Fruit fly (Drosophila melanogaster) whole organism, embryonic: Measurements from ENCODE around the gene mib1.
A peak's percentile ranks its signal among the peaks of the same experiment; 100 is the strongest.

Experiments used
- Abd-B ChIP-seq: fragments of 200-800 bp; sonication (Bioruptor generic); optimal IDR thresholded peaks from 2 replicates; lab custom pipeline; 2018; ENCODE audit warnings: missing biosample characterization, mild to moderate bottlenecking, missing genetic modification characterization, moderate library complexity
- Awh ChIP-seq: fragments of 200-800 bp; sonication (Bioruptor generic); IDR thresholded peaks from 2 replicates; pipeline ENCODE4, ENCODE4 v1.3.6; 2022; ENCODE audit warnings: missing biosample characterization, missing genetic modification characterization
- CG10565 ChIP-seq: fragments of 200-800 bp; sonication (Bioruptor generic); optimal IDR thresholded peaks from 3 replicates; lab custom pipeline; 2016; ENCODE audit warnings: missing biosample characterization, mild to moderate bottlenecking, missing genetic modification characterization
- CG11247 ChIP-seq: fragments of 200-800 bp; sonication (Bioruptor generic); IDR thresholded peaks from 2 replicates; pipeline ENCODE4 v1.3.6; 2022; ENCODE audit warnings: missing biosample characterization, missing genetic modification characterization
- CG13424 ChIP-seq: fragments of 200-800 bp; sonication (Bioruptor generic); optimal IDR thresholded peaks from 2 replicates; lab custom pipeline; 2019; ENCODE audit warnings: missing biosample characterization, mild to moderate bottlenecking, missing genetic modification characterization, moderate library complexity
- CG14014 ChIP-seq: fragments of 200-800 bp; sonication (Bioruptor generic); IDR thresholded peaks from 2 replicates; pipeline ENCODE4 v1.3.6; 2022; ENCODE audit warnings: missing biosample characterization, missing genetic modification characterization
- CG15479 ChIP-seq: fragments of 200-800 bp; sonication (Bioruptor generic); optimal IDR thresholded peaks from 3 replicates; lab custom pipeline; 2019; ENCODE audit warnings: missing biosample characterization, mild to moderate bottlenecking, missing genetic modification characterization, moderate library complexity
- CG16779 ChIP-seq: fragments of 200-800 bp; sonication (Bioruptor generic); IDR thresholded peaks from 2 replicates; pipeline ENCODE4 v1.3.6; 2022; ENCODE audit warnings: missing biosample characterization, missing genetic modification characterization
- CG18599 ChIP-seq: fragments of 200-800 bp; sonication (Bioruptor generic); optimal IDR thresholded peaks from 3 replicates; lab custom pipeline; 2017; ENCODE audit warnings: missing biosample characterization, missing genetic modification characterization, mild to moderate bottlenecking, moderate library complexity, missing genetic modification reagents
- CG2120 ChIP-seq: fragments of 200-800 bp; sonication (Bioruptor generic); optimal IDR thresholded peaks from 3 replicates; lab custom pipeline; 2016; ENCODE audit warnings: missing biosample characterization, missing genetic modification characterization
- CG2889 ChIP-seq: fragments of 200-800 bp; sonication (Bioruptor generic); IDR thresholded peaks from 3 replicates; pipeline ENCODE4 v1.3.6; 2022; ENCODE audit warnings: missing biosample characterization, missing genetic modification characterization
- CG34422 ChIP-seq: fragments of 200-800 bp; sonication (Bioruptor generic); IDR thresholded peaks from 3 replicates; pipeline ENCODE4 v1.3.6; 2022; ENCODE audit warnings: missing biosample characterization, missing genetic modification characterization
- CG3726 ChIP-seq: fragments of 200-800 bp; sonication (Bioruptor generic); IDR thresholded peaks from 3 replicates; pipeline ENCODE4, ENCODE4 v1.3.6; 2022; ENCODE audit warnings: missing biosample characterization, missing genetic modification characterization
- CG4328 ChIP-seq: fragments of 200-800 bp; sonication (Bioruptor generic); optimal IDR thresholded peaks from 3 replicates; lab custom pipeline; 2017; ENCODE audit warnings: missing biosample characterization, missing genetic modification reagents, missing genetic modification characterization
- CG4617 ChIP-seq: fragments of 200-800 bp; sonication (Bioruptor generic); optimal IDR thresholded peaks from 3 replicates; lab custom pipeline; 2016; ENCODE audit warnings: missing biosample characterization, missing genetic modification characterization, borderline replicate concordance
- CG4707 ChIP-seq: fragments of 200-800 bp; sonication (Bioruptor generic); optimal IDR thresholded peaks from 2 replicates; lab custom pipeline; 2018; ENCODE audit warnings: missing biosample characterization, mild to moderate bottlenecking, missing genetic modification characterization, moderate library complexity
- CG6765 ChIP-seq: fragments of 200-800 bp; sonication (Bioruptor generic); optimal IDR thresholded peaks from 3 replicates; lab custom pipeline; 2017; ENCODE audit warnings: missing biosample characterization, mild to moderate bottlenecking, missing genetic modification characterization
- CG7963 ChIP-seq: fragments of 200-800 bp; sonication (Bioruptor generic); IDR thresholded peaks from 3 replicates; pipeline ENCODE4 v1.3.6; 2022; ENCODE audit warnings: missing biosample characterization, missing genetic modification characterization; ENCODE audit not compliant: partially characterized antibody
- CG9437 ChIP-seq: fragments of 200-800 bp; sonication (Bioruptor generic); optimal IDR thresholded peaks from 2 replicates; lab custom pipeline; 2018; ENCODE audit warnings: missing biosample characterization, mild to moderate bottlenecking, missing genetic modification characterization
- CHES-1-like ChIP-seq: fragments of 200-800 bp; sonication (Bioruptor generic); optimal IDR thresholded peaks from 2 replicates; lab custom pipeline; 2016; ENCODE audit warnings: missing biosample characterization, missing genetic modification characterization
- Ets65A ChIP-seq: fragments of 200-800 bp; sonication (Bioruptor generic); peaks from one replicate; lab custom pipeline; 2016; ENCODE audit warnings: missing biosample characterization, missing genetic modification characterization
- Fer2 ChIP-seq: fragments of 200-800 bp; sonication (Bioruptor generic); optimal IDR thresholded peaks from 2 replicates; lab custom pipeline; 2018; ENCODE audit warnings: missing biosample characterization, mild to moderate bottlenecking, missing genetic modification characterization, moderate library complexity
- HLH3B ChIP-seq: fragments of 200-800 bp; sonication (Bioruptor generic); IDR thresholded peaks from 2 replicates; pipeline ENCODE4 v1.3.6; 2022; ENCODE audit warnings: missing biosample characterization, missing genetic modification characterization
- HLH54F ChIP-seq: fragments of 200-800 bp; sonication (Bioruptor generic); optimal IDR thresholded peaks from 3 replicates; lab custom pipeline; 2016; ENCODE audit warnings: missing biosample characterization, missing genetic modification characterization
- Med ChIP-seq: fragments of 200-800 bp; sonication (Bioruptor generic); peaks from one replicate; lab custom pipeline; 2016; ENCODE audit warnings: missing biosample characterization, missing genetic modification characterization, mild to moderate bottlenecking, inconsistent platforms, moderate library complexity
- Mrtf ChIP-seq: fragments of 200-800 bp; sonication (Bioruptor generic); IDR thresholded peaks from 3 replicates; pipeline ENCODE4 v1.3.6; 2022; ENCODE audit warnings: missing biosample characterization, missing genetic modification characterization
- NFAT ChIP-seq: fragments of 200-800 bp; sonication (Bioruptor generic); IDR thresholded peaks from 2 replicates; pipeline ENCODE4 v1.3.6; 2022; ENCODE audit warnings: missing biosample characterization, missing genetic modification characterization
- Nf-YC ChIP-seq: fragments of 200-800 bp; optimal IDR thresholded peaks from 3 replicates; lab custom pipeline; 2019; ENCODE audit warnings: missing biosample characterization, mild to moderate bottlenecking, missing genetic modification characterization, moderate library complexity
- NfI ChIP-seq: fragments of 200-800 bp; sonication (Bioruptor generic); optimal IDR thresholded peaks from 3 replicates; lab custom pipeline; 2018; ENCODE audit warnings: missing biosample characterization, mild to moderate bottlenecking, missing genetic modification characterization, moderate library complexity
- Taf1 ChIP-seq: fragments of 200-800 bp; sonication (Bioruptor generic); IDR thresholded peaks from 2 replicates; pipeline ENCODE4 v1.3.6; 2022; ENCODE audit warnings: missing biosample characterization, missing genetic modification characterization
- Xrp1 ChIP-seq: fragments of 200-800 bp; sonication (Bioruptor generic); IDR thresholded peaks from 2 replicates; pipeline ENCODE4 v1.3.6; 2022; ENCODE audit warnings: missing biosample characterization, missing genetic modification characterization
- amos ChIP-seq: fragments of 200-800 bp; sonication (Bioruptor generic); IDR thresholded peaks from 2 replicates; pipeline ENCODE4 v1.3.6; 2022; ENCODE audit warnings: missing biosample characterization, missing genetic modification characterization; ENCODE audit not compliant: partially characterized antibody
- caup ChIP-seq: fragments of 200-800 bp; sonication (Bioruptor generic); optimal IDR thresholded peaks from 3 replicates; lab custom pipeline; 2017; ENCODE audit warnings: missing biosample characterization, mild to moderate bottlenecking, missing genetic modification characterization, moderate library complexity; ENCODE audit not compliant: severe bottlenecking
- chinmo ChIP-seq: fragments of 200-800 bp; sonication (Bioruptor generic); IDR thresholded peaks from 4 replicates; pipeline ENCODE4 v1.3.6; 2022; ENCODE audit warnings: missing biosample characterization, missing genetic modification characterization; ENCODE audit not compliant: partially characterized antibody
- dimm ChIP-seq: fragments of 200-800 bp; sonication (Bioruptor generic); IDR thresholded peaks from 2 replicates; pipeline ENCODE4 v1.3.6; 2022; ENCODE audit warnings: missing biosample characterization, missing genetic modification characterization
- dmrt99B ChIP-seq: fragments of 200-800 bp; sonication (Bioruptor generic); optimal IDR thresholded peaks from 2 replicates; lab custom pipeline; 2018; ENCODE audit warnings: missing biosample characterization, mild to moderate bottlenecking, missing genetic modification characterization, moderate library complexity
- fd64A ChIP-seq: fragments of 200-800 bp; sonication (Bioruptor generic); optimal IDR thresholded peaks from 3 replicates; lab custom pipeline; 2018; ENCODE audit warnings: missing biosample characterization, mild to moderate bottlenecking, missing genetic modification characterization
- ham ChIP-seq: fragments of 200-800 bp; sonication (Bioruptor generic); IDR thresholded peaks from 2 replicates; pipeline ENCODE4 v1.3.6; 2022; ENCODE audit warnings: missing biosample characterization, missing genetic modification characterization
- her ChIP-seq: fragments of 200-800 bp; sonication (Bioruptor generic); optimal IDR thresholded peaks from 2 replicates; lab custom pipeline; 2016; ENCODE audit warnings: missing biosample characterization, missing genetic modification characterization
- ken ChIP-seq: fragments of 200-800 bp; sonication (Bioruptor generic); IDR thresholded peaks from 3 replicates; pipeline ENCODE4 v1.3.6; 2022; ENCODE audit warnings: missing biosample characterization, missing genetic modification characterization
- nerfin-1 ChIP-seq: fragments of 200-800 bp; sonication (Bioruptor generic); optimal IDR thresholded peaks from 3 replicates; lab custom pipeline; 2019; ENCODE audit warnings: missing biosample characterization, mild to moderate bottlenecking, missing genetic modification characterization, moderate library complexity
- org-1 ChIP-seq: fragments of 200-800 bp; sonication (Bioruptor generic); optimal IDR thresholded peaks from 2 replicates; lab custom pipeline; 2017; ENCODE audit warnings: missing biosample characterization, missing genetic modification characterization
- sens-2 ChIP-seq: fragments of 200-800 bp; sonication (Bioruptor generic); IDR thresholded peaks from 2 replicates; pipeline ENCODE4 v1.3.6; 2022; ENCODE audit warnings: missing biosample characterization, missing genetic modification characterization
- stc ChIP-seq: fragments of 200-800 bp; sonication (Bioruptor generic); IDR thresholded peaks from 2 replicates; pipeline ENCODE4 v1.3.6; 2022; ENCODE audit warnings: missing biosample characterization, missing genetic modification characterization
- toy ChIP-seq: fragments of 200-800 bp; sonication (Bioruptor generic); IDR thresholded peaks from 2 replicates; pipeline ENCODE4 v1.3.6; 2022; ENCODE audit warnings: missing biosample characterization, missing genetic modification characterization
- tup ChIP-seq: fragments of 200-800 bp; sonication (Bioruptor generic); optimal IDR thresholded peaks from 2 replicates; lab custom pipeline; 2016; ENCODE audit warnings: missing biosample characterization, mild to moderate bottlenecking, missing genetic modification characterization, moderate library complexity
- twi ChIP-seq: fragments of 200-800 bp; optimal IDR thresholded peaks from 2 replicates; lab custom pipeline; 2019; ENCODE audit warnings: missing biosample characterization, mild to moderate bottlenecking, missing genetic modification characterization, moderate library complexity
- vfl ChIP-seq: fragments of 200-800 bp; sonication (Bioruptor generic); optimal IDR thresholded peaks from 2 replicates; lab custom pipeline; 2016; ENCODE audit warnings: missing biosample characterization, missing genetic modification characterization
- z ChIP-seq: fragments of 200-800 bp; sonication (Bioruptor generic); IDR thresholded peaks from 3 replicates; pipeline ENCODE4 v1.3.6; 2022; ENCODE audit warnings: missing biosample characterization, missing genetic modification characterization

Gene mib1

dm6 chr3L:16037690-16038332 is 26.2 kb upstream of the mib1 start (continued):
- TF ChIP-seq CG7963 (no peak), Nf-YC (tag; lab: Kevin White, UChicago) (no peak), Abd-B (no peak), chinmo (GFP tag; lab: Robert Waterston, UW) (0 out of 4 replicates have a peak, but pooled peaks have one; percentile 33), CG13424 (tag; lab: Kevin White, UChicago) (no peak), CG10565 (GFP tag; lab: Kevin White, UChicago) (no peak), dimm (GFP tag; lab: Robert Waterston, UW) (no peak), CG11247 (GFP tag; lab: Robert Waterston, UW) (no peak), amos (GFP tag; lab: Robert Waterston, UW) (no peak), CG3726 (GFP tag; lab: Robert Waterston, UW) (no peak), CG9437 (no peak), NFAT (no peak), CG15479 (GFP tag; lab: Kevin White, UChicago) (no peak), fd64A (GFP tag; lab: Kevin White, UChicago) (no peak), ken (GFP tag; lab: Robert Waterston, UW) (no peak), NfI (GFP tag; lab: Kevin White, UChicago) (no peak), org-1 (no peak), tup (no peak), HLH3B (GFP tag; lab: Robert Waterston, UW) (peak; percentile 4; the same call in 1 of the 2 replicates), Med (GFP tag; lab: Kevin White, UChicago) (peak; percentile 78), z (GFP tag; lab: Robert Waterston, UW) (0 out of 3 replicates have a peak, but pooled peaks have one; percentile 47), Xrp1 (GFP tag; lab: Robert Waterston, UW) (peak; percentile 19; the same call in 1 of the 2 replicates), CG14014 (GFP tag; lab: Robert Waterston, UW) (no peak), dmrt99B (tag; lab: Kevin White, UChicago) (no peak), ham (GFP tag; lab: Robert Waterston, UW) (no peak), CG34422 (GFP tag; lab: Robert Waterston, UW) (0 out of 3 replicates have a peak, but pooled peaks have one; percentile 30), CG6765 (GFP tag; lab: Kevin White, UChicago) (no peak), HLH54F (GFP tag; lab: Kevin White, UChicago) (no peak)
- TF ChIP-seq, all 482 proteins: peak for 29

dm6 chr3L:16037048-16037477 is 25.5 kb upstream of the mib1 start:
- no peak for TF ChIP-seq CG4328 (GFP tag; lab: Kevin White, UChicago)
- TF ChIP-seq stc = peak; percentile 78
- peak; percentile 65 for TF ChIP-seq nerfin-1
- TF ChIP-seq ken (GFP tag; lab: Robert Waterston, UW) = no peak
- peak; percentile 57; the same call in 2 of the 3 replicates for TF ChIP-seq Mrtf
- TF ChIP-seq sens-2 (GFP tag; lab: Robert Waterston, UW) = peak; percentile 57; the same call in 1 of the 2 replicates
- peak; percentile 71 for TF ChIP-seq her
- TF ChIP-seq CG4707 = peak; percentile 46
- TF ChIP-seq CG18599 (GFP tag; lab: Kevin White, UChicago) = peak; percentile 86
- TF ChIP-seq Taf1 (GFP tag; lab: Robert Waterston, UW) = peak; percentile 58
- 0 out of 2 replicates have a peak, but pooled peaks have one; percentile 80 for TF ChIP-seq CG16779 (GFP tag; lab: Robert Waterston, UW)
- TF ChIP-seq CG2889 (GFP tag; lab: Robert Waterston, UW) = peak; percentile 69; the same call in 2 of the 3 replicates
- peak; percentile 80 for TF ChIP-seq Awh (GFP tag; lab: Robert Waterston, UW)
- peak; percentile 89 for TF ChIP-seq CG2120 (GFP tag; lab: Kevin White, UChicago)
- TF ChIP-seq CHES-1-like (GFP tag; lab: Kevin White, UChicago) = peak; percentile 84
- TF ChIP-seq toy (GFP tag; lab: Robert Waterston, UW) = 0 out of 2 replicates have a peak, but pooled peaks have one; percentile 26
- peak; percentile 58 for TF ChIP-seq vfl (GFP tag; lab: Kevin White, UChicago)
- peak; percentile 83 for TF ChIP-seq caup
- TF ChIP-seq Fer2 (tag; lab: Kevin White, UChicago) = peak; percentile 33
- TF ChIP-seq twi (tag; lab: Kevin White, UChicago) = peak; percentile 22
- no peak for TF ChIP-seq CG4617 (GFP tag; lab: Kevin White, UChicago)
- TF ChIP-seq Ets65A (GFP tag; lab: Kevin White, UChicago) = peak; percentile 97
